Worm (Caenorhabditis elegans): ENCODE measurements around the gene F20G2.6.

The F20G2.6 gene

ce11 chrV:13807232-13807631 lies 44.4 kb downstream of the F20G2.6 start, which contains the start of gene swan-1:
Gene swan-1, minus strand, starts transcription at chrV:13807237.
- TF ChIP-seq unc-120 (tag; optimal IDR thresholded peaks at IDR 0.05; ENCODE audit: poor library complexity, severe bottlenecking): peak; percentile 40
- no peak for TF ChIP-seq sptf-1 (tag; optimal IDR thresholded peaks at IDR 0.05)
- TF ChIP-seq sem-2 (GFP tag; optimal IDR thresholded peaks at IDR 0.05): no peak
- TF ChIP-seq drap-1 (GFP tag; optimal IDR thresholded peaks at IDR 0.05): no peak
- no peak for TF ChIP-seq mls-2 (tag; optimal IDR thresholded peaks at IDR 0.05)
- peak; percentile 41 for TF ChIP-seq hlh-1 (tag; optimal IDR thresholded peaks at IDR 0.05)

ce11 chrV:13808462-13808867 lies 45.6 kb downstream of the F20G2.6 start:
- no peak for TF ChIP-seq nhr-12 (tag; optimal IDR thresholded peaks at IDR 0.05)
- TF ChIP-seq cnd-1 (tag; optimal IDR thresholded peaks at IDR 0.05): peak; percentile 69
- TF ChIP-seq blmp-1 (tag; optimal IDR thresholded peaks at IDR 0.05): no peak
- peak; percentile 74 for TF ChIP-seq mep-1 (tag; optimal IDR thresholded peaks at IDR 0.05)
- TF ChIP-seq pha-4 (tag; optimal IDR thresholded peaks at IDR 0.05): peak; percentile 64
- peak; percentile 76 for TF ChIP-seq nhr-2 (tag; optimal IDR thresholded peaks at IDR 0.05)
- no peak for TF ChIP-seq ceh-43 (GFP tag; optimal IDR thresholded peaks at IDR 0.05)
- peak; percentile 53 for TF ChIP-seq sptf-1 (tag; optimal IDR thresholded peaks at IDR 0.05)
- TF ChIP-seq ztf-11 (tag; optimal IDR thresholded peaks at IDR 0.05): no peak
- no peak for TF ChIP-seq elt-1 (tag; optimal IDR thresholded peaks at IDR 0.05; ENCODE audit: borderline replicate concordance, insufficient read depth)
- peak; percentile 74 for TF ChIP-seq unc-120 (tag; optimal IDR thresholded peaks at IDR 0.05; ENCODE audit: poor library complexity, severe bottlenecking)
- peak; percentile 16 for TF ChIP-seq lsy-2 (tag; optimal IDR thresholded peaks at IDR 0.05)
- TF ChIP-seq unc-62 (GFP tag; optimal IDR thresholded peaks at IDR 0.05): peak; percentile 56
- TF ChIP-seq ces-1 (GFP tag; optimal IDR thresholded peaks at IDR 0.05): peak; percentile 43
- TF ChIP-seq zip-8 (tag; optimal IDR thresholded peaks at IDR 0.05): peak; percentile 3
- no peak for TF ChIP-seq flh-1 (GFP tag; optimal IDR thresholded peaks at IDR 0.05)
- TF ChIP-seq M03D4.4 (tag; optimal IDR thresholded peaks at IDR 0.05): peak; percentile 45
- no peak for TF ChIP-seq mab-5 (tag; optimal IDR thresholded peaks at IDR 0.05)
- TF ChIP-seq ham-2 (GFP tag; optimal IDR thresholded peaks at IDR 0.05): peak; percentile 96
- TF ChIP-seq mls-2 (tag; optimal IDR thresholded peaks at IDR 0.05): peak; percentile 75
- TF ChIP-seq sem-2 (GFP tag; optimal IDR thresholded peaks at IDR 0.05): no peak
- peak; percentile 80 for TF ChIP-seq hlh-1 (tag; optimal IDR thresholded peaks at IDR 0.05)
- TF ChIP-seq tbx-8 (GFP tag; optimal IDR thresholded peaks at IDR 0.05): no peak
- TF ChIP-seq unc-39 (tag; optimal IDR thresholded peaks at IDR 0.05): no peak
- peak; percentile 78 for TF ChIP-seq ceh-39 (tag; optimal IDR thresholded peaks at IDR 0.05)
- TF ChIP-seq ceh-83 (GFP tag; optimal IDR thresholded peaks at IDR 0.05): no peak
- peak; percentile 15 for TF ChIP-seq lin-13 (tag; optimal IDR thresholded peaks at IDR 0.05)
- no peak for TF ChIP-seq elt-3 (tag; optimal IDR thresholded peaks at IDR 0.05)
- peak; percentile 9 for TF ChIP-seq drap-1 (GFP tag; optimal IDR thresholded peaks at IDR 0.05)
- no peak for TF ChIP-seq nhr-76 (tag; optimal IDR thresholded peaks at IDR 0.05)
- no peak for TF ChIP-seq nhr-28 (tag; optimal IDR thresholded peaks at IDR 0.05)

ce11 chrV:13812330-13812729 lies 49.5 kb downstream of the F20G2.6 start:
- TF ChIP-seq nhr-12 (tag; optimal IDR thresholded peaks at IDR 0.05) (no peak), hlh-1 (tag; optimal IDR thresholded peaks at IDR 0.05) (no peak), mep-1 (tag; optimal IDR thresholded peaks at IDR 0.05) (no peak), lsy-2 (tag; optimal IDR thresholded peaks at IDR 0.05) (no peak), pha-4 (tag; optimal IDR thresholded peaks at IDR 0.05) (no peak), zip-8 (tag; optimal IDR thresholded peaks at IDR 0.05) (no peak), ces-1 (GFP tag; optimal IDR thresholded peaks at IDR 0.05) (peak; percentile 89)

ce11 chrV:13812931-13813330 lies 50.1 kb downstream of the F20G2.6 start, which contains the start of gene ceh-24:
Gene ceh-24, plus strand, starts transcription at chrV:13813231.
- no peak for TF ChIP-seq hlh-1 (tag; optimal IDR thresholded peaks at IDR 0.05)
- TF ChIP-seq ceh-39 (tag; optimal IDR thresholded peaks at IDR 0.05): no peak
- TF ChIP-seq nhr-76 (tag; optimal IDR thresholded peaks at IDR 0.05): no peak
- no peak for TF ChIP-seq M03D4.4 (tag; optimal IDR thresholded peaks at IDR 0.05)
- no peak for TF ChIP-seq sem-2 (GFP tag; optimal IDR thresholded peaks at IDR 0.05)
- TF ChIP-seq sptf-1 (tag; optimal IDR thresholded peaks at IDR 0.05): no peak

All from whole organism, mixed stage, embryonic.